Worm (Caenorhabditis elegans) whole organism, early embryonic: Measurements from ENCODE around the gene F20D6.1.

ENCODE experiments used
- B0310.2 ChIP-seq: sonication (generic microtip); optimal IDR thresholded peaks from 2 replicates; lab custom pipeline; 2016; ENCODE audit warnings: mild to moderate bottlenecking, missing genetic modification characterization, missing compliant biosample characterization
- F13C5.2 ChIP-seq: sonication (generic microtip); optimal IDR thresholded peaks from 2 replicates; lab custom pipeline; 2017; ENCODE audit warnings: mild to moderate bottlenecking, missing genetic modification characterization, inconsistent platforms, missing compliant biosample characterization
- aly-1 ChIP-seq: sonication (generic microtip); optimal IDR thresholded peaks from 2 replicates; lab custom pipeline; 2016; ENCODE audit warnings: missing genetic modification characterization, missing compliant biosample characterization
- ama-1 ChIP-seq: fragments of 150-350 bp; optimal IDR thresholded peaks from 2 replicates; lab custom pipeline; 2014
- ceh-13 ChIP-seq: fragments of 200-800 bp; sonication (Bioruptor generic); optimal IDR thresholded peaks from 2 replicates; lab custom pipeline; 2018; ENCODE audit warnings: mild to moderate bottlenecking, missing genetic modification characterization, missing compliant biosample characterization
- ceh-36 ChIP-seq: sonication (generic microtip); optimal IDR thresholded peaks from 2 replicates; lab custom pipeline; 2016; ENCODE audit warnings: missing genetic modification characterization, inconsistent platforms, missing compliant biosample characterization
- ets-7 ChIP-seq: sonication (generic microtip); optimal IDR thresholded peaks from 2 replicates; lab custom pipeline; 2016; ENCODE audit warnings: missing genotype, missing genetic modification characterization, missing compliant biosample characterization
- flt-1 ChIP-seq: fragments of 200-800 bp; sonication (Bioruptor generic); IDR thresholded peaks from 2 replicates; pipeline ENCODE4 v1.3.6; 2022; ENCODE audit warnings: missing genetic modification characterization, missing compliant biosample characterization
- hmbx-1 ChIP-seq: sonication (generic microtip); optimal IDR thresholded peaks from 2 replicates; lab custom pipeline; 2016; ENCODE audit warnings: mild to moderate bottlenecking, missing genetic modification characterization, missing compliant biosample characterization
- hmg-4 ChIP-seq: fragments of 200-800 bp; sonication (Bioruptor generic); optimal IDR thresholded peaks from 2 replicates; lab custom pipeline; 2018; ENCODE audit warnings: mild to moderate bottlenecking, missing genetic modification characterization, missing compliant biosample characterization
- hnd-1 ChIP-seq: sonication (generic microtip); optimal IDR thresholded peaks from 2 replicates; lab custom pipeline; 2016; ENCODE audit warnings: missing genetic modification characterization, missing compliant biosample characterization
- pes-1 ChIP-seq: fragments of 200-800 bp; sonication (Bioruptor generic); IDR thresholded peaks from 2 replicates; pipeline ENCODE4 v1.3.6; 2022; ENCODE audit warnings: missing genetic modification reagents, missing genetic modification characterization, missing compliant biosample characterization
- scrt-1 ChIP-seq: fragments of 200-800 bp; sonication (Bioruptor generic); IDR thresholded peaks from 2 replicates; pipeline ENCODE4 v1.3.6; 2022; ENCODE audit warnings: missing genetic modification characterization, missing compliant biosample characterization
- sea-1 ChIP-seq: fragments of 200-800 bp; sonication (Bioruptor generic); conservative IDR thresholded peaks from 2 replicates; pipeline ENCODE4 v1.3.6; 2022; ENCODE audit warnings: missing genetic modification characterization, missing compliant biosample characterization
- tbx-11 ChIP-seq: fragments of 200-800 bp; sonication (Bioruptor generic); IDR thresholded peaks from 2 replicates; pipeline ENCODE4 v1.3.6; 2022; ENCODE audit warnings: missing genetic modification characterization, missing compliant biosample characterization
- tbx-37 ChIP-seq: fragments of 200-800 bp; sonication (Bioruptor generic); conservative IDR thresholded peaks from 2 replicates; pipeline ENCODE4 v1.3.6; 2022; ENCODE audit warnings: missing genetic modification reagents, missing genetic modification characterization, missing compliant biosample characterization
- tra-4 ChIP-seq: sonication (generic microtip); optimal IDR thresholded peaks from 2 replicates; lab custom pipeline; 2017; ENCODE audit warnings: missing genetic modification characterization, missing compliant biosample characterization

Gene F20D6.1

DNA sequence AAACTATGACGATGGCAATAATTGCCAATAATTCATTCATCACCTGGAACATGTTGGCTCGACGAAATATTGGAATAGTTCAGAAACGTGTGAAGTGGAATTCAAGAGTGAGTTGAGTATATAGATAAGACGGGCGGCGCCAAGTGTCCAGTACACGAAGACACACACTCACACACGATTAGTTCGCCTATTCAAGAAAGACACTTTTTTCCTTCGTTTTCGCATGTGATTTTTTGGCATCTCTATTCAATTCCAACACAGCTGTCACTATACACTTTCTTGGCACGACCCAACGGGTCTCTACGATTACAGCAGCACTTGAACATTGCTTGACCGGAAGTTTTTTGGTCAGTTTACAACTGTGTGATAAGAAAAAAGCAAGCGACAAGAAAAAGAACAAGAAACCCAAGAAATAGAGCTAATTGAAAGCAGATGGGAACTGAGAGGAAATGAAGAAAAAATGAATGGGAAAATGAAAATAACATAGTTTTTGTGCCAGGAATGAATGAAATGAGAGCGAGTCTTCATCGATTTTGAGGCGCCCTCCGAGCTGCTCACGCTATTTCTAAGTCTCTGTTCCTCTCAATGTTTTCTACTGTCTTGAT, 27.2 kb downstream of the F20D6.1 start, which contains the start of gene K07C11.8:
Gene K07C11.8, minus strand, starts transcription at position 224 of the 605 bp plus-strand sequence.
- no peak for TF ChIP-seq tbx-11 (GFP tag; lab: Robert Waterston, UW)
- TF ChIP-seq ets-7 (tag; lab: Kevin White, UChicago) = no peak
- no peak for TF ChIP-seq flt-1
- TF ChIP-seq scrt-1 (GFP tag; lab: Robert Waterston, UW) = no peak
- TF ChIP-seq hnd-1 (tag; lab: Kevin White, UChicago) = no peak
- no peak for TF ChIP-seq ceh-36 (tag; lab: Kevin White, UChicago)
- no peak for TF ChIP-seq B0310.2 (tag; lab: Kevin White, UChicago)
- no peak for TF ChIP-seq tbx-37 (GFP tag; lab: Robert Waterston, UW)
- TF ChIP-seq hmg-4 = no peak
- TF ChIP-seq hmbx-1 (tag; lab: Kevin White, UChicago) = no peak
- TF ChIP-seq F13C5.2 (tag; lab: Kevin White, UChicago) = no peak
- TF ChIP-seq pes-1 (GFP tag; lab: Robert Waterston, UW) = no peak

DNA sequence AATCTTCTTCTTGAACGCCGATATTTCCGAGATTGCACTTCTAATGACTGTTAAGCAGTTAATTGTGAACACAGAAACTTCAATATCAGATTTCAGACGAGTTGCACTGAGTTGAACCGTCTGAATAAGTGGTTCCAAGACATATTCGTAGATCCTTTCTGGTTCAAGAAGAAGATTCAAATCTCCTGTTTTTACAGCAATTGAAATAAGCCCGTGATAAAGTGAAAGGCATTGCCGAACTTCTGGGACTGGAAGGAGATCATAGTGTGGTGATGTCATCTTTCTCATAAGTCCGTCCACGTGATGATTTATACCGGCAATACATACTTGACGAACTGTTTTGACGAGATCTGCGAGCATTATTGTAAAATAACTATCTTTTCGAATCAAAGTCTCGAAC, 29.0 kb downstream of the F20D6.1 start:
- TF ChIP-seq aly-1 (tag; lab: Kevin White, UChicago) (no peak), tra-4 (tag; lab: Kevin White, UChicago) (no peak), ets-7 (tag; lab: Kevin White, UChicago) (no peak), pes-1 (GFP tag; lab: Robert Waterston, UW) (no peak), hmbx-1 (tag; lab: Kevin White, UChicago) (no peak), hnd-1 (tag; lab: Kevin White, UChicago) (no peak), hmg-4 (no peak), tbx-37 (GFP tag; lab: Robert Waterston, UW) (no peak), ceh-36 (tag; lab: Kevin White, UChicago) (no peak), ama-1 (lab: Kevin White, UChicago) (no peak), flt-1 (no peak), scrt-1 (GFP tag; lab: Robert Waterston, UW) (no peak), B0310.2 (tag; lab: Kevin White, UChicago) (no peak), ceh-13 (GFP tag; lab: Kevin White, UChicago) (no peak), sea-1 (GFP tag; lab: Robert Waterston, UW) (no peak), F13C5.2 (tag; lab: Kevin White, UChicago) (no peak), tbx-11 (GFP tag; lab: Robert Waterston, UW) (no peak)

DNA sequence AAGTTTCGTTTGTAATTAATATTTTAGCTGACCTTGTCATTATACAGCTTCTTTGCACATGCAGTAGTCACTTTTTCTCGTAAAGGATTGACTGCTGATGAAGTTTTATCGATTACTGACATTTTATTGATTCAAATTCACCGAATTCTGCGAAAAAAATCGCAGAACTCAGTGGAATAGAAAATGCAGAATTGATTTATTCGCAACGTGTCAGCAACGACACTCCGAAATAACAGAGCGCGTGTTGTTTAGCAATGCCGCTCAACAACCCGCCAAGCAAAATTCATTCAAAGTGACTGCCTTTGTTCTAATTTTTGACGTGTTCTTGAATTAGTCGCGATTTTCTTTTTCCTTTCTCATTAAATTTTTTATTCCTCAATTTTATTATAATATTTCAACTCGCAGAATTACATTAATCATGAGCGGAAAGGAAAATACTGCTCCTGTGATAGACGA, 30.6 kb downstream of the F20D6.1 start, which contains the start of the genes cogc-6 and air-1:
Gene cogc-6, minus strand, starts transcription at position 234 of the 456 bp plus-strand sequence.
Gene air-1, plus strand, starts transcription at position 406 of the 456 bp plus-strand sequence.
- no peak for TF ChIP-seq scrt-1 (GFP tag; lab: Robert Waterston, UW)
- no peak for TF ChIP-seq ceh-36 (tag; lab: Kevin White, UChicago)
- no peak for TF ChIP-seq ets-7 (tag; lab: Kevin White, UChicago)
- TF ChIP-seq tra-4 (tag; lab: Kevin White, UChicago) = no peak
- no peak for TF ChIP-seq ama-1 (lab: Kevin White, UChicago)
- no peak for TF ChIP-seq sea-1 (GFP tag; lab: Robert Waterston, UW)
- no peak for TF ChIP-seq flt-1
- no peak for TF ChIP-seq tbx-37 (GFP tag; lab: Robert Waterston, UW)
- no peak for TF ChIP-seq ceh-13 (GFP tag; lab: Kevin White, UChicago)
- no peak for TF ChIP-seq hnd-1 (tag; lab: Kevin White, UChicago)
- no peak for TF ChIP-seq pes-1 (GFP tag; lab: Robert Waterston, UW)
- no peak for TF ChIP-seq F13C5.2 (tag; lab: Kevin White, UChicago)
- TF ChIP-seq hmbx-1 (tag; lab: Kevin White, UChicago) = no peak

DNA sequence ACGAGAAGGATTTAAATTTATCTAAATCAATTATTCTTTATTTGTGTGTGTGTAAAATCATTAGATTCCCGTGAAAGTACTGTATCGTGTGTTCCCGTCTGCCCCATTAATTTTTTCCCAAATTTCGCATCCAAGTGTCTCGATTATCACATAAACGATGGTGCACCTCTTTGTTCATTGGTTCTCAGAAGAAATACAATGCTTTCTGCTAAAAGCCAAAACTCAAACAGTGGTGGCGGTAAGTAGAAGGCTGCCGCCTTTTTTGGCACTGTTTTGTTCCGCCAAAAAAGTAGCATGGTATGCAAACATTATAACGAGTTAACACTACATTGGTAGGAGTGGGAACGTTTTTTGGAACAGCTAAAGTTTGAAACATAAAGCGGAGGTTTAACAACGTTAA, 32.9 kb downstream of the F20D6.1 start:
- peak; percentile 22 for TF ChIP-seq ama-1 (lab: Kevin White, UChicago)
- TF ChIP-seq F13C5.2 (tag; lab: Kevin White, UChicago) = no peak
- no peak for TF ChIP-seq scrt-1 (GFP tag; lab: Robert Waterston, UW)

DNA sequence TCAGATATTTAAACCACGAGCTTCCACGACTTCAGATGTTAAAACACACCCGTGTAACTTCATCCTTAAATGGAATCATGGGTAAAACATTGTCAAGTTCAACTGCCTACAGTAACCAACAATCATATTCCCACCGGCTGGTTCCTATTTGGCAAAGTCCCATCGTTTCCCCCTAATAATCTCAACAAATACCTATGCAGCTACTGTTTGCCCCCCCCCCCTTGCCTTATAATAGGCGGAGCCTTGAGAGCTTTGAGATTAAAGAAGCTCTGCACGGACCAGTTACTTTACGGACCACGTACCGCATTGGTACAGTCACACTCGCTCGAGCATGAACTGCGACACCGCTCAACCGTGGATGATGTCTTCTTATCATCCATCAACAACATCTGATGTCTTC, 34.1 kb downstream of the F20D6.1 start, which contains the start of gene pax-1:
Gene pax-1, plus strand, starts transcription at position 301 of the 400 bp plus-strand sequence.
- no peak for TF ChIP-seq scrt-1 (GFP tag; lab: Robert Waterston, UW)
- no peak for TF ChIP-seq pes-1 (GFP tag; lab: Robert Waterston, UW)
- no peak for TF ChIP-seq flt-1
- no peak for TF ChIP-seq ets-7 (tag; lab: Kevin White, UChicago)
- no peak for TF ChIP-seq tra-4 (tag; lab: Kevin White, UChicago)
- no peak for TF ChIP-seq B0310.2 (tag; lab: Kevin White, UChicago)
- TF ChIP-seq aly-1 (tag; lab: Kevin White, UChicago) = no peak
- TF ChIP-seq ceh-36 (tag; lab: Kevin White, UChicago) = no peak
- no peak for TF ChIP-seq tbx-37 (GFP tag; lab: Robert Waterston, UW)

DNA sequence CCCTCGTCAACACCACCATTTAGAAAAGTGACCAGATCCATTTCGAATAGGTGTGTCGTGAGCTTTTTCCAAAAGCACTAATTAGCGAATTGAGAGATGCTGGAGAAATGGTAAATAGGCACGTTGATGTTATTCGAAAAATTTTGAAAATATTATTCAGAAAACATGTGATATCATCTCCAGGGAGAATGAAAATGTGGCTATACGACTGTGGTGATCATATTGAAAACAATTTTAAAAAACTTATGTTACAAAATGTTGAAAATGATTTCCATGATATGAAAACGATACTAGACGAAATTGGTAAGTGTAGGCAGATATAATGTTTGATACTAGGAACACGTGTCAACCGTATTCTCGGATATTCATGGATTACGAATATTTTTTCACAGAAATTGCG, 36.3 kb downstream of the F20D6.1 start, which contains the start of gene K07C11.10:
Gene K07C11.10, minus strand, starts transcription at position 101 of the 400 bp plus-strand sequence.
- TF ChIP-seq pes-1 (GFP tag; lab: Robert Waterston, UW) (no peak), ceh-13 (GFP tag; lab: Kevin White, UChicago) (no peak), hmbx-1 (tag; lab: Kevin White, UChicago) (no peak), hnd-1 (tag; lab: Kevin White, UChicago) (no peak), F13C5.2 (tag; lab: Kevin White, UChicago) (no peak), sea-1 (GFP tag; lab: Robert Waterston, UW) (no peak), flt-1 (no peak), tbx-11 (GFP tag; lab: Robert Waterston, UW) (no peak), hmg-4 (no peak)

DNA sequence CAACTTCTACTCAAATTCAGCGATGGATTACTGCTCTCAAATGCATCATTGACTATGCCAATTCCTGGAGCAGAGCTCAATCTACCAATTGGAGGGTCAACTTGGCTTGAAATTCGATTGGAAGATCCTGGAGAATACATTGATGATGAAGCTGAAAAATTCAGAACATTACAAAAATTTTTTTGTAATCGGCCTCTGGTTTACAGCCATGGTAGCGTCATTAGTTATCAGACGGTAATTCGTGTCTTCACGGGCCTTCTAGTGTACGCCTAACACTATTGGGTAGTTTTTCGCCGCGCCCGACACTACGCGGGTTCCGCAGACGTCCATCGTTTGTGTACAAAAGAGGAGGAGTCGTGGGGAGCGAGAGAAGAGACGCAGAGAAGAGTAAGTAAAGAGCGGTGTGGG, 38.2 kb downstream of the F20D6.1 start:
- TF ChIP-seq tbx-37 (GFP tag; lab: Robert Waterston, UW) (no peak), tbx-11 (GFP tag; lab: Robert Waterston, UW) (peak; percentile 30; the same call in 1 of the 2 replicates), hmg-4 (peak; percentile 23), B0310.2 (tag; lab: Kevin White, UChicago) (no peak), hmbx-1 (tag; lab: Kevin White, UChicago) (no peak), F13C5.2 (tag; lab: Kevin White, UChicago) (peak; percentile 57), aly-1 (tag; lab: Kevin White, UChicago) (peak; percentile 8), sea-1 (GFP tag; lab: Robert Waterston, UW) (no peak), pes-1 (GFP tag; lab: Robert Waterston, UW) (no peak), ceh-36 (tag; lab: Kevin White, UChicago) (no peak), flt-1 (no peak), ama-1 (lab: Kevin White, UChicago) (peak; percentile 73)
